Worm (Caenorhabditis elegans) whole organism, L4/young adult: Measurements from ENCODE around the gene F10D2.10.

Source experiments
- dao-5 ChIP-seq: sonication (generic microtip); optimal IDR thresholded peaks from 2 replicates; lab custom pipeline; 2016; ENCODE audit warnings: missing genotype, missing genetic modification characterization, moderate library complexity, missing compliant biosample characterization
- him-1 ChIP-seq: sonication (generic microtip); optimal IDR thresholded peaks from 2 replicates; lab custom pipeline; 2016; ENCODE audit warnings: missing genotype, missing genetic modification reagents, missing genetic modification characterization, missing compliant biosample characterization

ce11 chrV:7156079-7156478 is at the start of gene F10D2.10:
- TF ChIP-seq him-1 (tag; lab: Kevin White, UChicago) = no peak
- no peak for TF ChIP-seq dao-5
